Worm (Caenorhabditis elegans) whole organism, young adult: ENCODE measurements around the gene nlp-1.

ENCODE experiments used
- B0035.1 ChIP-seq: sonication (generic microtip); optimal IDR thresholded peaks from 2 replicates; lab custom pipeline; 2016; ENCODE audit warnings: missing genetic modification characterization, mild to moderate bottlenecking, missing compliant biosample characterization, missing genotype, missing genetic modification reagents
- C06A6.2 ChIP-seq: fragments of 200-800 bp; sonication (Bioruptor generic); conservative IDR thresholded peaks from 2 replicates; pipeline ENCODE4 v1.3.6; 2022; ENCODE audit warnings: missing genetic modification characterization, missing compliant biosample characterization
- C17E4.6 ChIP-seq: fragments of 200-800 bp; sonication (Bioruptor generic); IDR thresholded peaks from 2 replicates; pipeline ENCODE4 v1.3.6; 2022; ENCODE audit warnings: missing genetic modification reagents, missing genetic modification characterization, missing compliant biosample characterization
- F57C9.4 ChIP-seq: sonication (generic microtip); optimal IDR thresholded peaks from 2 replicates; lab custom pipeline; 2017; ENCODE audit warnings: mild to moderate bottlenecking, missing genetic modification characterization, missing compliant biosample characterization
- K12H6.12 ChIP-seq: fragments of 200-800 bp; sonication (Bioruptor generic); optimal IDR thresholded peaks from 2 replicates; lab custom pipeline; 2018; ENCODE audit warnings: mild to moderate bottlenecking, missing genetic modification characterization, missing compliant biosample characterization
- Y67H2A.10 ChIP-seq: fragments of 200-800 bp; sonication (Bioruptor generic); conservative IDR thresholded peaks from 2 replicates; pipeline ENCODE4 v1.3.6; 2022; ENCODE audit warnings: missing genetic modification reagents, missing genetic modification characterization, missing compliant biosample characterization
- Y95B8A.8 ChIP-seq: fragments of 200-800 bp; sonication (Bioruptor generic); IDR thresholded peaks from 2 replicates; pipeline ENCODE4 v1.3.6; 2022; ENCODE audit warnings: missing genetic modification reagents, missing genetic modification characterization, missing compliant biosample characterization
- aptf-2 ChIP-seq: fragments of 200-800 bp; sonication (Bioruptor generic); conservative IDR thresholded peaks from 2 replicates; pipeline ENCODE4 v1.3.6; 2022; ENCODE audit warnings: missing genetic modification reagents, missing genetic modification characterization, missing compliant biosample characterization
- attf-3 ChIP-seq: fragments of 200-800 bp; sonication (Bioruptor generic); conservative IDR thresholded peaks from 2 replicates; pipeline ENCODE4 v1.3.6; 2022; ENCODE audit warnings: missing genetic modification reagents, missing genetic modification characterization, missing compliant biosample characterization
- attf-5 ChIP-seq: fragments of 200-800 bp; sonication (Bioruptor generic); optimal IDR thresholded peaks from 2 replicates; lab custom pipeline; 2018; ENCODE audit warnings: mild to moderate bottlenecking, missing genetic modification characterization, missing compliant biosample characterization
- attf-6 ChIP-seq: fragments of 200-800 bp; sonication (Bioruptor generic); IDR thresholded peaks from 2 replicates; pipeline ENCODE4 v1.3.6; 2022; ENCODE audit warnings: missing genetic modification reagents, missing genetic modification characterization, missing compliant biosample characterization
- ccch-3 ChIP-seq: fragments of 200-800 bp; sonication (Bioruptor generic); optimal IDR thresholded peaks from 2 replicates; lab custom pipeline; 2018; ENCODE audit warnings: mild to moderate bottlenecking, missing genetic modification characterization, missing compliant biosample characterization
- cebp-1 ChIP-seq, 2 experiments: fragments of 200-800 bp in 1 of 2; sonication (Bioruptor generic) in 1 of 2; sonication (generic microtip) in 1 of 2; IDR thresholded peaks in 1 of 2; optimal IDR thresholded peaks in 1 of 2; 2 replicates each; pipeline versions ENCODE4 v1.3.6 to Lab custom; 2017 to 2022; ENCODE audit warnings: missing compliant biosample characterization in 2 of 2, missing genetic modification characterization in 2 of 2, mild to moderate bottlenecking in 1 of 2, missing genetic modification reagents in 1 of 2, moderate library complexity in 1 of 2
- ceh-40 ChIP-seq: fragments of 200-800 bp; sonication (Bioruptor generic); IDR thresholded peaks from 2 replicates; pipeline ENCODE4 v1.3.6; 2022; ENCODE audit warnings: missing genetic modification characterization, missing compliant biosample characterization
- ceh-58 ChIP-seq: fragments of 200-800 bp; sonication (Bioruptor generic); IDR thresholded peaks from 2 replicates; pipeline ENCODE4 v1.3.6; 2022; ENCODE audit warnings: missing genetic modification characterization, missing compliant biosample characterization
- dpl-1 ChIP-seq: fragments of 150-350 bp; optimal IDR thresholded peaks from 2 replicates; lab custom pipeline; 2014; ENCODE audit warnings: missing biosample characterization, missing genetic modification reagents, missing genetic modification characterization
- efl-1 ChIP-seq: fragments of 150-350 bp; optimal IDR thresholded peaks from 2 replicates; lab custom pipeline; 2014; ENCODE audit warnings: missing biosample characterization, missing genetic modification reagents, missing genetic modification characterization
- egrh-3 ChIP-seq: fragments of 200-800 bp; sonication (Bioruptor generic); IDR thresholded peaks from 2 replicates; pipeline ENCODE4 v1.3.6; 2022; ENCODE audit warnings: missing genetic modification reagents, missing genetic modification characterization, missing compliant biosample characterization
- ekl-4 ChIP-seq: fragments of 200-800 bp; sonication (Bioruptor generic); IDR thresholded peaks from 2 replicates; pipeline ENCODE4 v1.3.6; 2022; ENCODE audit warnings: missing genetic modification reagents, missing genetic modification characterization, missing compliant biosample characterization
- ets-4 ChIP-seq: fragments of 200-800 bp; sonication (Bioruptor generic); optimal IDR thresholded peaks from 2 replicates; lab custom pipeline; 2018; ENCODE audit warnings: mild to moderate bottlenecking, missing genetic modification characterization, missing compliant biosample characterization
- hrde-1 ChIP-seq: sonication (generic microtip); optimal IDR thresholded peaks from 2 replicates; lab custom pipeline; 2016; ENCODE audit warnings: missing genetic modification characterization, mild to moderate bottlenecking, missing compliant biosample characterization, moderate library complexity, missing genotype, missing genetic modification reagents, borderline replicate concordance
- lag-1 ChIP-seq: fragments of 200-800 bp; sonication (Bioruptor generic); IDR thresholded peaks from 2 replicates; pipeline ENCODE4 v1.3.6; 2022; ENCODE audit warnings: missing genetic modification reagents, missing genetic modification characterization, missing compliant biosample characterization
- lin-26 ChIP-seq: fragments of 200-800 bp; sonication (Bioruptor generic); IDR thresholded peaks from 2 replicates; pipeline ENCODE4 v1.3.6; 2022; ENCODE audit warnings: missing genetic modification reagents, missing genetic modification characterization, missing compliant biosample characterization
- lin-40 ChIP-seq: sonication (generic microtip); optimal IDR thresholded peaks from 2 replicates; lab custom pipeline; 2016; ENCODE audit warnings: missing genetic modification characterization, mild to moderate bottlenecking, missing compliant biosample characterization, missing genotype, missing genetic modification reagents
- lin-54 ChIP-seq: fragments of 200-800 bp; sonication (Bioruptor generic); optimal IDR thresholded peaks from 2 replicates; lab custom pipeline; 2018; ENCODE audit warnings: mild to moderate bottlenecking, missing genetic modification characterization, missing compliant biosample characterization
- lsl-1 ChIP-seq: fragments of 200-800 bp; sonication (Bioruptor generic); optimal IDR thresholded peaks from 2 replicates; lab custom pipeline; 2018; ENCODE audit warnings: mild to moderate bottlenecking, missing genetic modification characterization, moderate library complexity, missing compliant biosample characterization
- lsy-27 ChIP-seq: sonication (generic microtip); optimal IDR thresholded peaks from 2 replicates; lab custom pipeline; 2017; ENCODE audit warnings: missing genetic modification characterization, mild to moderate bottlenecking, missing compliant biosample characterization, antibody characterized with exemption, missing genotype, borderline replicate concordance; ENCODE audit not compliant: insufficient read depth
- madf-10 ChIP-seq: sonication (generic microtip); optimal IDR thresholded peaks from 2 replicates; lab custom pipeline; 2016; ENCODE audit warnings: mild to moderate bottlenecking, missing genetic modification characterization, missing compliant biosample characterization
- madf-6 ChIP-seq: fragments of 200-800 bp; sonication (Bioruptor generic); IDR thresholded peaks from 2 replicates; pipeline ENCODE4 v1.3.6; 2022; ENCODE audit warnings: missing genetic modification reagents, missing genetic modification characterization, missing compliant biosample characterization
- mcd-1 ChIP-seq: fragments of 200-800 bp; sonication (Bioruptor generic); IDR thresholded peaks from 2 replicates; pipeline ENCODE4 v1.3.6; 2022; ENCODE audit warnings: missing genetic modification reagents, missing genetic modification characterization, missing compliant biosample characterization
- nfya-1 ChIP-seq: sonication (generic microtip); optimal IDR thresholded peaks from 2 replicates; lab custom pipeline; 2017; ENCODE audit warnings: antibody characterized with exemption, missing compliant biosample characterization, missing genetic modification characterization, borderline replicate concordance; ENCODE audit not compliant: insufficient read depth
- nfyb-1 ChIP-seq: fragments of 200-800 bp; sonication (Bioruptor generic); IDR thresholded peaks from 2 replicates; pipeline ENCODE4 v1.3.6; 2022; ENCODE audit warnings: missing genetic modification reagents, missing genetic modification characterization, missing compliant biosample characterization
- nhr-27 ChIP-seq: fragments of 200-800 bp; sonication (Bioruptor generic); optimal IDR thresholded peaks from 2 replicates; lab custom pipeline; 2018; ENCODE audit warnings: mild to moderate bottlenecking, missing genetic modification characterization, moderate library complexity, missing compliant biosample characterization
- snpc-1.1 ChIP-seq: sonication (generic microtip); optimal IDR thresholded peaks from 2 replicates; lab custom pipeline; 2017; ENCODE audit warnings: missing genetic modification characterization, mild to moderate bottlenecking, missing compliant biosample characterization, antibody characterized with exemption, moderate library complexity, missing genotype, missing genetic modification reagents; ENCODE audit not compliant: insufficient read depth
- snpc-3.4 ChIP-seq: sonication (generic microtip); optimal IDR thresholded peaks from 2 replicates; lab custom pipeline; 2017; ENCODE audit warnings: missing genetic modification characterization, mild to moderate bottlenecking, missing compliant biosample characterization, antibody characterized with exemption, moderate library complexity, missing genotype, missing genetic modification reagents
- snpc-4 ChIP-seq, 5 experiments: fragments of 150-350 bp in 1 of 5; sonication (generic microtip) in 4 of 5; optimal IDR thresholded peaks; 2 replicates each; lab custom pipeline; 2014 to 2018; ENCODE audit warnings: missing genetic modification characterization in 5 of 5, missing biosample characterization in 3 of 5, antibody characterized with exemption in 2 of 5, mild to moderate bottlenecking in 2 of 5, missing compliant biosample characterization in 2 of 5, missing genotype in 2 of 5, moderate library complexity in 2 of 5, missing genetic modification reagents in 1 of 5
- tbp1 ChIP-seq: fragments of 200-800 bp; sonication (Bioruptor generic); optimal IDR thresholded peaks from 2 replicates; lab custom pipeline; 2018; ENCODE audit warnings: mild to moderate bottlenecking, missing genetic modification characterization, missing compliant biosample characterization
- unc-130 ChIP-seq: sonication (generic microtip); optimal IDR thresholded peaks from 2 replicates; lab custom pipeline; 2016; ENCODE audit warnings: missing genetic modification reagents, missing genetic modification characterization, missing compliant biosample characterization
- unc-62 ChIP-seq: fragments of 150-350 bp; optimal IDR thresholded peaks from 2 replicates; lab custom pipeline; 2014; ENCODE audit warnings: missing biosample characterization, missing genetic modification reagents, missing genetic modification characterization
- ztf-22 ChIP-seq: fragments of 200-800 bp; sonication (Bioruptor generic); optimal IDR thresholded peaks from 2 replicates; lab custom pipeline; 2018; ENCODE audit warnings: mild to moderate bottlenecking, missing genetic modification characterization, moderate library complexity, missing compliant biosample characterization
- ztf-28 ChIP-seq: fragments of 200-800 bp; sonication (Bioruptor generic); IDR thresholded peaks from 2 replicates; pipeline ENCODE4 v1.3.6; 2022; ENCODE audit warnings: missing genetic modification reagents, missing genetic modification characterization, missing compliant biosample characterization

The nlp-1 gene

DNA sequence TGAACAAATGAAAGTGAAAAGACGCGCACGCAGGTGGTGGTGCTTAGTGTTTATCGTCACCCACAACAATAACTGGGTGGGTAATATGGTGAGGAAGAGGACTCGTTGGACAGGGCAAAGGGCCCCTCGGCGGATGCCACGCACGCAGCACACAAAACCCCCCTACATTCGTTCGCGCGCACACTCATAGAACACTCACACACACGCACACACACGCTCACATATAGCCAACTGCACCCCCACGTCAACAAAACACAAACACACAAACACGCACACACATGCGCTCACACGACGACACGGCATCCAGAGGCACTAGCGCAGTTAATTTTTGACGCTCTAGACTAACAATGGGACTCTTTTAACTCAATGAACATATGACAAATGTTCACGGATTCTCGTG, 33.2 kb upstream of the nlp-1 start (continued):
- TF ChIP-seq cebp-1 (GFP tag; IDR thresholded peaks at IDR 0.05; lab: Robert Waterston, UW) (0 out of 2 replicates have a peak, but pooled peaks have one; percentile 15), cebp-1 (tag; optimal IDR thresholded peaks at IDR 0.05; lab: Kevin White, UChicago) (peak; percentile 64), hrde-1 (tag; lab: Kevin White, UChicago) (no peak), madf-6 (0 out of 2 replicates have a peak, but pooled peaks have one; percentile 26)

DNA sequence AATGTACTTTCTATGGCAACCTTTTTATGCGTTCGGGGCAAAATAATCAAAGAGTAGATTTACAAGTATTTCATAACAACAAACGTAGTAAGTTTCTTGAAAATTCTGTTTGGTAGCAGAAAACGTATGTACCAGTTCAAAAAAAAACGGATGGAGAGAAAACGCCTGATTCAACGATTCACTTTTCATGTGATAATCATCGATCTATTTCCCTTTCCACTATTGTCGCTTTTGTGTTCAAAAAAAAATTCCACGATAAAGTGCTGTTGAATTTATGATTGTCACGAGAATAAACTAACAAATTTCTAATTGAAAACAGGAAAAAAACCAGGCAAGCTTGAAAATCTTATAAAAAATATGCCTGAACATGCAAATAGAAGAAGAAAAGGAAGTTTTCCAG, 31.5 kb upstream of the nlp-1 start:
- TF ChIP-seq cebp-1 (GFP tag; IDR thresholded peaks at IDR 0.05; lab: Robert Waterston, UW) (no peak), cebp-1 (tag; optimal IDR thresholded peaks at IDR 0.05; lab: Kevin White, UChicago) (peak; percentile 49), lin-26 (GFP tag; lab: Robert Waterston, UW) (0 out of 2 replicates have a peak, but pooled peaks have one; percentile 19), unc-130 (GFP tag; lab: Kevin White, UChicago) (no peak), K12H6.12 (tag; lab: Kevin White, UChicago) (no peak)

DNA sequence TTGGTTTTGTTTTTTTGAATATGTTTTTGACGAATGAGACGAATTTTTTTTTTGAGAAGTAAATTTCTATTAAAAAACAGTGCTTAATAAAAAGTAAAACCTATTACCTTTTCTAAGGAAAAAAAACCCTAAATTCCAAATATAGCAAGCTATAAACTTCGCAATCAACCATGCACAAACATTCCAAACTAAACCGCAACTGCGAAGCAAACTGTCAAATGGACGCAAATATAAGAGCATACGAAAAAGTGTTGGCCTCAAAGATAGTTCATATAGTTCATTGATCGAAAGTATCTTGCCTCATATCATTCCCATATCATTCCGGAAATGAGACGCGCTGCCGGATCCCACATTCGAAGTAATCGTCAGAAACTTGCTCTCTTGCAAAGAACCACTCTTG, 30.8 kb upstream of the nlp-1 start, which contains the start of gene C01C4.3:
Gene C01C4.3 (plus strand): TSS at position 301 of the 400 bp plus-strand sequence.
- TF ChIP-seq madf-10 (tag; lab: Kevin White, UChicago) = no peak
- no peak for TF ChIP-seq K12H6.12 (tag; lab: Kevin White, UChicago)
- TF ChIP-seq ccch-3 (GFP tag; lab: Kevin White, UChicago) = no peak
- TF ChIP-seq egrh-3 (GFP tag; lab: Robert Waterston, UW) = no peak
- no peak for TF ChIP-seq lin-40 (tag; lab: Kevin White, UChicago)
- no peak for TF ChIP-seq ztf-28 (GFP tag; lab: Robert Waterston, UW)
- TF ChIP-seq unc-62 (GFP tag; lab: Kevin White, UChicago) = no peak
- TF ChIP-seq ceh-40 = no peak
- no peak for TF ChIP-seq hrde-1 (tag; lab: Kevin White, UChicago)
- no peak for TF ChIP-seq aptf-2 (GFP tag; lab: Robert Waterston, UW)
- no peak for TF ChIP-seq ekl-4
- no peak for TF ChIP-seq C17E4.6
- no peak for TF ChIP-seq lag-1
- no peak for TF ChIP-seq ets-4 (GFP tag; lab: Kevin White, UChicago)
- TF ChIP-seq lsy-27 = no peak
- TF ChIP-seq snpc-4 (GFP tag; optimal IDR thresholded peaks at IDR 0.05; lab: Kevin White, UChicago) = no peak
- TF ChIP-seq snpc-4 (tag; optimal IDR thresholded peaks at IDR 0.05; lab: Kevin White, UChicago) = no peak
- TF ChIP-seq nhr-27 = no peak
- TF ChIP-seq Y67H2A.10 = no peak
- TF ChIP-seq ceh-58 (GFP tag; lab: Robert Waterston, UW) = no peak
- TF ChIP-seq snpc-1.1 (tag; lab: Kevin White, UChicago) = no peak
- TF ChIP-seq, all 124 proteins: peak for 0

DNA sequence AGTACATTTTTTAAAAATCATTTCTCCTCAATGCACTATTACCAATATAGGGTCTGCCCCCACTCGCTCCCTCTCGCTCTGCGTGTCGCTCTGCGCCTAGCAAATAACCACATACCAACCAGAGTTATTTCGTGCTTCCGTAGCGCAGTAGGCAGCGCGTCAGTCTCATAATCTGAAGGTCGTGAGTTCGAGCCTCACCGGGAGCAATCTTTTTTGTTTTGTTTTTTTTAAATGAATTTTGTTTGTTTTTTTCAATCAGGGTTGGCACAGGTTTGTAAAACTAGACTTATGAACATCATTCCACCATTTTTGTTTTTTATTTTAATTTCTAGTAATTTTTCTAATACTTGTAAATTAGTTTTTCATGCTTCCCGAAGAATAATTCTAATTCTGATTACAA, 29.8 kb upstream of the nlp-1 start:
- TF ChIP-seq lsl-1 (GFP tag; lab: Kevin White, UChicago) (peak; percentile 13), ets-4 (GFP tag; lab: Kevin White, UChicago) (no peak), Y95B8A.8 (GFP tag; lab: Robert Waterston, UW) (no peak), efl-1 (GFP tag; lab: Kevin White, UChicago) (no peak), dpl-1 (GFP tag; lab: Kevin White, UChicago) (peak; percentile 7), ztf-22 (GFP tag; lab: Kevin White, UChicago) (peak; percentile 18), B0035.1 (tag; lab: Kevin White, UChicago) (peak; percentile 65), attf-6 (GFP tag; lab: Robert Waterston, UW) (no peak), mcd-1 (peak; percentile 73), nfyb-1 (peak; percentile 83), F57C9.4 (tag; lab: Kevin White, UChicago) (peak; percentile 10), lin-54 (GFP tag; lab: Kevin White, UChicago) (peak; percentile 61), C06A6.2 (GFP tag; lab: Robert Waterston, UW) (peak; percentile 68; the same call in 1 of the 2 replicates), attf-3 (GFP tag; lab: Robert Waterston, UW) (0 out of 2 replicates have a peak, but pooled peaks have one; percentile 47), unc-62 (GFP tag; lab: Kevin White, UChicago) (no peak), nfya-1 (tag; lab: Kevin White, UChicago) (no peak), snpc-3.4 (tag; lab: Kevin White, UChicago) (peak; percentile 77), tbp1 (peak; percentile 99), attf-5 (GFP tag; lab: Kevin White, UChicago) (peak; percentile 71), ceh-58 (GFP tag; lab: Robert Waterston, UW) (no peak)
